Worm (Caenorhabditis elegans): ENCODE measurements around the gene spig-6.

DNA sequence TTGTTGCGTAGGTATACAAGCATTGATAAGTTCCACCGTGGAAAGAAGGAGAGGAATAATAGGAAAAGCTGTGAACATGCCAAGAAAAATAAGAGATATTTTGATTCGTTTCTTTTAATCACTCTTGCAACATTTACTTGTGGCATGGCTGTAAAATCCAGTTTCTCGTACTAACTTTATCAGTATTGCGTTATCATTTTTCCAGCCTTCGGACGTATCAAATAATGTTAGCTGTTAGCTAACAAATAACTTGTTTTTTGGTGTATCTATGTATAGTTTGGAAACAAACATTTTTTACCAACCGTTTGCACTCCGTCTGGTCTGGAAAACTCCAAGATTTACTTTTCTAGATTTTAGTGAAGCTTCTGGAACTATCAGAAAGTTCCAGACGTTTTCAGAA is 47.9 kb upstream of the spig-6 start, which contains the start of gene clec-234:
- TF ChIP-seq ttx-3 (tag; optimal IDR thresholded peaks at IDR 0.05) (no peak), elt-2 (tag; optimal IDR thresholded peaks at IDR 0.05) (no peak), gmeb-2 (tag; optimal IDR thresholded peaks at IDR 0.05) (no peak), unc-3 (GFP tag; conservative IDR thresholded peaks at IDR 0.05) (no peak), unc-3 (tag; optimal IDR thresholded peaks at IDR 0.05) (no peak), ceh-34 (tag; optimal IDR thresholded peaks at IDR 0.05) (no peak), C38D4.7 (GFP tag; optimal IDR thresholded peaks at IDR 0.05) (no peak), dve-1 (tag; optimal IDR thresholded peaks at IDR 0.05) (no peak), hlh-30 (tag; optimal IDR thresholded peaks at IDR 0.05; ENCODE audit: insufficient read depth) (no peak), ceh-9 (tag; optimal IDR thresholded peaks at IDR 0.05) (no peak), lin-11 (tag; optimal IDR thresholded peaks at IDR 0.05) (no peak), nhr-11 (tag; optimal IDR thresholded peaks at IDR 0.05) (no peak)

Data from whole organism, late embryonic.